Worm (Caenorhabditis elegans) whole organism, L4 larva: ENCODE data around the gene scc-1.

Source experiments
- F44E2.7 ChIP-seq: fragments of 200-800 bp; sonication (Bioruptor generic); IDR thresholded peaks from 2 replicates; pipeline ENCODE4 v2.1.2; 2022; ENCODE audit warnings: missing genetic modification characterization, missing compliant biosample characterization
- dpl-1 ChIP-seq: fragments of 150-350 bp; optimal IDR thresholded peaks from 2 replicates; lab custom pipeline; 2014; ENCODE audit warnings: missing biosample characterization, missing genetic modification reagents, missing genetic modification characterization
- hmg-1.1 ChIP-seq: fragments of 200-800 bp; sonication (Bioruptor generic); IDR thresholded peaks from 2 replicates; pipeline ENCODE4 v1.3.6; 2022; ENCODE audit warnings: missing genetic modification reagents, missing genetic modification characterization, missing compliant biosample characterization
- lin-39 ChIP-seq: fragments of 150-350 bp; optimal IDR thresholded peaks from 2 replicates; lab custom pipeline; 2014; ENCODE audit warnings: missing biosample characterization, missing genetic modification reagents, missing genetic modification characterization
- lir-3 ChIP-seq: sonication (generic microtip); optimal IDR thresholded peaks from 2 replicates; lab custom pipeline; 2016; ENCODE audit warnings: mild to moderate bottlenecking, missing genetic modification characterization, missing compliant biosample characterization
- nhr-77 ChIP-seq: fragments of 150-350 bp; optimal IDR thresholded peaks from 2 replicates; lab custom pipeline; 2014; ENCODE audit warnings: missing biosample characterization, missing genetic modification characterization
- pha-4 ChIP-seq, 2 experiments: fragments of 150-350 bp in 1 of 2; fragments of 200-800 bp in 1 of 2; sonication (Bioruptor generic) in 1 of 2; IDR thresholded peaks in 1 of 2; optimal IDR thresholded peaks in 1 of 2; 2 replicates each; pipeline versions ENCODE4 v1.3.6 to Lab custom; 2014 to 2022; ENCODE audit warnings: missing genetic modification characterization in 2 of 2, missing genetic modification reagents in 2 of 2, missing biosample characterization in 1 of 2, missing compliant biosample characterization in 1 of 2
- snpc-1.2 ChIP-seq: fragments of 200-800 bp; sonication (Bioruptor generic); IDR thresholded peaks from 2 replicates; pipeline ENCODE4 v1.3.6; 2022; ENCODE audit warnings: missing genetic modification reagents, missing genetic modification characterization, missing compliant biosample characterization
- unc-62 ChIP-seq, 3 experiments: fragments of 150-350 bp in 1 of 3; sonication (generic microtip); optimal IDR thresholded peaks in 2 of 3; peaks in 1 of 3; 1 replicate in 1 of 3; 2 replicates in 2 of 3; lab custom pipeline; 2014 to 2017; ENCODE audit warnings: missing biosample characterization in 3 of 3, missing genetic modification characterization in 3 of 3, missing genetic modification reagents in 3 of 3, missing genotype in 1 of 3
- ztf-11 ChIP-seq: fragments of 150-350 bp; optimal IDR thresholded peaks from 2 replicates; lab custom pipeline; 2014; ENCODE audit warnings: missing biosample characterization, missing genetic modification characterization

ce11 chrII:4728687-4729086 lies 30.2 kb downstream of the scc-1 start:
- no peak for TF ChIP-seq unc-62 (GFP tag; optimal IDR thresholded peaks at IDR 0.05 in 1 of 2; lab: Kevin White, UChicago)
- TF ChIP-seq unc-62 (tag; optimal IDR thresholded peaks at IDR 0.05; lab: Kevin White, UChicago), result no peak
- no peak for TF ChIP-seq lin-39 (tag; lab: Kevin White, UChicago)
- no peak for TF ChIP-seq pha-4 (GFP tag; IDR thresholded peaks at IDR 0.05; lab: Robert Waterston, UW)
- TF ChIP-seq pha-4 (tag; optimal IDR thresholded peaks at IDR 0.05; lab: Kevin White, UChicago), result no peak
- no peak for TF ChIP-seq F44E2.7 (GFP tag; lab: Robert Waterston, UW)
- TF ChIP-seq ztf-11 (tag; lab: Kevin White, UChicago), result no peak
- peak; percentile 92 for TF ChIP-seq nhr-77 (tag; lab: Kevin White, UChicago)
- TF ChIP-seq lir-3 (tag; lab: Kevin White, UChicago), result no peak
- TF ChIP-seq hmg-1.1 (GFP tag; lab: Robert Waterston, UW), result no peak
- peak; percentile 0 for TF ChIP-seq dpl-1 (GFP tag; lab: Kevin White, UChicago)
- no peak for TF ChIP-seq snpc-1.2 (GFP tag; lab: Robert Waterston, UW)
